Worm (Caenorhabditis elegans) whole organism, L2 larva: ENCODE results near the gene C01G6.4.

Experiments used
- C34F6.9 ChIP-seq: fragments of 150-350 bp; optimal IDR thresholded peaks from 2 replicates; lab custom pipeline; 2014; ENCODE audit warnings: missing biosample characterization, missing genetic modification characterization
- F13H6.1 ChIP-seq: sonication (generic microtip); optimal IDR thresholded peaks from 2 replicates; lab custom pipeline; 2016; ENCODE audit warnings: missing genetic modification characterization, missing compliant biosample characterization
- R02D3.7 ChIP-seq: fragments of 150-350 bp; optimal IDR thresholded peaks from 2 replicates; lab custom pipeline; 2014; ENCODE audit warnings: missing biosample characterization, missing genetic modification characterization
- ZK546.5 ChIP-seq: sonication (generic microtip); optimal IDR thresholded peaks from 2 replicates; lab custom pipeline; 2017; ENCODE audit warnings: missing biosample characterization, missing genetic modification characterization
- alr-1 ChIP-seq: fragments of 150-350 bp; optimal IDR thresholded peaks from 2 replicates; lab custom pipeline; 2014; ENCODE audit warnings: missing biosample characterization, missing genetic modification characterization
- aly-2 ChIP-seq: fragments of 150-350 bp; optimal IDR thresholded peaks from 2 replicates; lab custom pipeline; 2014; ENCODE audit warnings: missing biosample characterization, missing genetic modification characterization
- ama-1 ChIP-seq: fragments of 150-350 bp; optimal IDR thresholded peaks from 2 replicates; lab custom pipeline; 2018; ENCODE audit warnings: inconsistent platforms
- blmp-1 ChIP-seq: sonication (generic microtip); optimal IDR thresholded peaks from 2 replicates; lab custom pipeline; 2017; ENCODE audit warnings: missing genetic modification characterization, mild to moderate bottlenecking, missing compliant biosample characterization, antibody characterized with exemption, moderate library complexity; ENCODE audit not compliant: insufficient read depth
- ceh-82 ChIP-seq: fragments of 150-350 bp; optimal IDR thresholded peaks from 2 replicates; lab custom pipeline; 2014; ENCODE audit warnings: missing biosample characterization, missing genetic modification characterization
- crh-2 ChIP-seq: sonication (generic microtip); optimal IDR thresholded peaks from 2 replicates; lab custom pipeline; 2017; ENCODE audit warnings: missing biosample characterization, missing genetic modification characterization
- dmd-4 ChIP-seq: sonication (generic microtip); optimal IDR thresholded peaks from 2 replicates; lab custom pipeline; 2017; ENCODE audit warnings: missing biosample characterization, missing genetic modification characterization
- egl-27 ChIP-seq: sonication (generic microtip); optimal IDR thresholded peaks from 3 replicates; lab custom pipeline; 2017; ENCODE audit warnings: missing biosample characterization, missing genetic modification reagents, missing genetic modification characterization
- elt-1 ChIP-seq: fragments of 150-350 bp; optimal IDR thresholded peaks from 2 replicates; lab custom pipeline; 2014; ENCODE audit warnings: missing biosample characterization, missing genetic modification characterization
- fos-1 ChIP-seq: fragments of 150-350 bp; optimal IDR thresholded peaks from 2 replicates; lab custom pipeline; 2014; ENCODE audit warnings: missing biosample characterization, missing genetic modification characterization
- gmeb-1 ChIP-seq: fragments of 150-350 bp; optimal IDR thresholded peaks from 2 replicates; lab custom pipeline; 2014; ENCODE audit warnings: missing biosample characterization, missing genetic modification characterization
- lin-11 ChIP-seq: fragments of 150-350 bp; sonication (generic microtip); optimal IDR thresholded peaks from 2 replicates; lab custom pipeline; 2014; ENCODE audit warnings: missing biosample characterization, missing genetic modification characterization, inconsistent platforms, mixed read lengths
- lin-13 ChIP-seq: fragments of 150-350 bp; optimal IDR thresholded peaks from 2 replicates; lab custom pipeline; 2014; ENCODE audit warnings: missing biosample characterization, missing genetic modification reagents, missing genetic modification characterization
- mab-5 ChIP-seq: fragments of 150-350 bp; optimal IDR thresholded peaks from 2 replicates; lab custom pipeline; 2014; ENCODE audit warnings: missing biosample characterization, missing genetic modification characterization
- mbf-1 ChIP-seq: sonication (generic microtip); optimal IDR thresholded peaks from 2 replicates; lab custom pipeline; 2017; ENCODE audit warnings: missing biosample characterization, missing genetic modification characterization
- mdl-1 ChIP-seq, 2 experiments: fragments of 150-350 bp in 1 of 2; sonication (generic microtip) in 1 of 2; optimal IDR thresholded peaks; 2 replicates each; lab custom pipeline; 2017; ENCODE audit warnings: missing biosample characterization in 2 of 2, missing genetic modification characterization in 2 of 2
- nhr-11 ChIP-seq: fragments of 150-350 bp; optimal IDR thresholded peaks from 2 replicates; lab custom pipeline; 2014; ENCODE audit warnings: missing biosample characterization, missing genetic modification characterization
- nhr-12 ChIP-seq: fragments of 150-350 bp; optimal IDR thresholded peaks from 2 replicates; lab custom pipeline; 2014; ENCODE audit warnings: missing biosample characterization, missing genetic modification characterization
- nhr-129 ChIP-seq: fragments of 150-350 bp; optimal IDR thresholded peaks from 2 replicates; lab custom pipeline; 2014; ENCODE audit warnings: missing biosample characterization, missing genetic modification characterization
- nhr-21 ChIP-seq: fragments of 150-350 bp; optimal IDR thresholded peaks from 2 replicates; lab custom pipeline; 2014; ENCODE audit warnings: missing biosample characterization, missing genetic modification characterization
- nhr-23 ChIP-seq: fragments of 150-350 bp; optimal IDR thresholded peaks from 2 replicates; lab custom pipeline; 2014; ENCODE audit warnings: missing biosample characterization, missing genetic modification reagents, missing genetic modification characterization
- nhr-237 ChIP-seq: fragments of 150-350 bp; optimal IDR thresholded peaks from 2 replicates; lab custom pipeline; 2014; ENCODE audit warnings: missing biosample characterization, missing genetic modification characterization
- nhr-25 ChIP-seq: fragments of 150-350 bp; sonication (generic microtip); optimal IDR thresholded peaks from 3 replicates; lab custom pipeline; 2014; ENCODE audit warnings: missing biosample characterization, missing genetic modification characterization
- nhr-6 ChIP-seq: fragments of 150-350 bp; optimal IDR thresholded peaks from 2 replicates; lab custom pipeline; 2014; ENCODE audit warnings: missing biosample characterization, missing genetic modification characterization
- nhr-77 ChIP-seq: fragments of 150-350 bp; optimal IDR thresholded peaks from 2 replicates; lab custom pipeline; 2014; ENCODE audit warnings: missing biosample characterization, missing genetic modification characterization
- peb-1 ChIP-seq: fragments of 150-350 bp; optimal IDR thresholded peaks from 2 replicates; lab custom pipeline; 2014; ENCODE audit warnings: missing biosample characterization, missing genetic modification characterization
- skn-1 ChIP-seq: sonication (generic microtip); optimal IDR thresholded peaks from 2 replicates; lab custom pipeline; 2017; ENCODE audit warnings: missing biosample characterization, missing genetic modification characterization
- sma-9 ChIP-seq, 2 experiments: fragments of 150-350 bp in 1 of 2; sonication (generic microtip) in 1 of 2; optimal IDR thresholded peaks; 2 replicates each; lab custom pipeline; 2014 to 2016; ENCODE audit warnings: missing genetic modification characterization in 2 of 2, mild to moderate bottlenecking in 1 of 2, missing biosample characterization in 1 of 2, missing compliant biosample characterization in 1 of 2, missing genetic modification reagents in 1 of 2, moderate library complexity in 1 of 2
- snpc-4 ChIP-seq: fragments of 150-350 bp; optimal IDR thresholded peaks from 2 replicates; lab custom pipeline; 2014; ENCODE audit warnings: missing biosample characterization, missing genetic modification characterization
- unc-39 ChIP-seq: fragments of 150-350 bp; optimal IDR thresholded peaks from 2 replicates; lab custom pipeline; 2014; ENCODE audit warnings: missing biosample characterization, missing genetic modification characterization
- unc-55 ChIP-seq: fragments of 150-350 bp; sonication (generic microtip); optimal IDR thresholded peaks from 3 replicates; lab custom pipeline; 2014; ENCODE audit warnings: missing biosample characterization, missing genetic modification reagents, missing genetic modification characterization
- unc-62 ChIP-seq: fragments of 150-350 bp; optimal IDR thresholded peaks from 2 replicates; lab custom pipeline; 2014; ENCODE audit warnings: missing biosample characterization, missing genetic modification reagents, missing genetic modification characterization
- zag-1 ChIP-seq: fragments of 150-350 bp; optimal IDR thresholded peaks from 2 replicates; lab custom pipeline; 2014; ENCODE audit warnings: missing biosample characterization, missing genetic modification characterization
- ztf-1 ChIP-seq: fragments of 200-800 bp; sonication (Bioruptor generic); conservative IDR thresholded peaks from 2 replicates; pipeline ENCODE4 v1.3.6; 2022; ENCODE audit warnings: missing genetic modification characterization, missing compliant biosample characterization
- ztf-11 ChIP-seq: sonication (generic microtip); optimal IDR thresholded peaks from 2 replicates; lab custom pipeline; 2017; ENCODE audit warnings: missing biosample characterization, missing genetic modification characterization
- ztf-4 ChIP-seq: fragments of 150-350 bp; optimal IDR thresholded peaks from 2 replicates; lab custom pipeline; 2014; ENCODE audit warnings: missing biosample characterization, missing genetic modification characterization

Gene C01G6.4

DNA sequence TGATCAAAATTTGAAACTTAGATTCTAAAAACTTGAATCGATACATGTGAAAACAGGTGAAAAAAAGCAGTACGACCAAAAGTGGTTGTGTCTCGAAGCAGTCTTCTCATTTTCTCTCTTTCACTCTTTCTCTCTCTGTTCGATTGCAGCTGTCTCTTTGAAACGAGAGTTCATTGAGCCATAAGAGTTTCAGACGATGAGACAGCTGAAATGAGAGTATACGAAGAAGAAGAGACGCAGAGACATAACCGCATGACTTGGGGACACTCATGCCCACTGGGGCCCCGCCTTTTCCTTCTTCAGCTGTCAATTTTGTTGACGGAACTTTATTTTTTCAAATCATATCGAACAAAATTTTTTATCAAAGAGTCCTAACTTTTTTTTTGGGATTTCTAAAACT lies 1.1 kb upstream of the C01G6.4 start (continued):
- TF ChIP-seq zag-1 (tag; lab: Kevin White, UChicago): peak; percentile 76
- TF ChIP-seq nhr-77 (tag; lab: Kevin White, UChicago): no peak
- TF ChIP-seq ztf-4 (tag; lab: Kevin White, UChicago): peak; percentile 73
- no peak for TF ChIP-seq aly-2 (tag; lab: Kevin White, UChicago)
- TF ChIP-seq mab-5: peak; percentile 83
- no peak for TF ChIP-seq ztf-1 (GFP tag; lab: Robert Waterston, UW)
- TF ChIP-seq nhr-237 (tag; lab: Kevin White, UChicago): no peak
- TF ChIP-seq gmeb-1 (tag; lab: Kevin White, UChicago): peak; percentile 73
- TF ChIP-seq egl-27 (tag; lab: Kevin White, UChicago): peak; percentile 79

ce11 chrII:9271285-9271684 lies 1.6 kb downstream of the C01G6.4 start:
- TF ChIP-seq peb-1 (no peak), mbf-1 (tag; lab: Kevin White, UChicago) (no peak), ceh-82 (tag; lab: Kevin White, UChicago) (no peak)

DNA sequence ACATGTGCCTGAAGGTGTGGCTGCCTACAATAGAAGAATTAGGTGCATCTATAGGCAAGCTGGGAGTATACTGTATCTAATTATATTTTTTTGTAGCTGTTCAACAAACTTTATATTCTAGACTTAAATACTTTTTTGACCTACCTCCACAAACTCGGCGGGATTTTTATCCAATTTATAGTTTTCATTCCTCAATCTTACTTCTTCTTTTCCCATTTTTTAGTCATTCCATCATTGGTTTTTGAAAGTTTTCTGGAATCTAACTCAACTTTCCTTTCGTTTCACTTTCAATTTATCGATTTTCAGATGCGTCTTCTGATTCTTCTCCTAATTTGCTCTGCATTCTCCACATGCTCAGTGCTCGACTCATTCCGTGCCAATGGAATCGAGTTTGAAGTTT lies 3.3 kb downstream of the C01G6.4 start, which contains the start of gene C01G6.3:
Gene C01G6.3, plus strand, starts transcription at position 301 of the 400 bp plus-strand sequence.
- no peak for TF ChIP-seq nhr-129 (tag; lab: Kevin White, UChicago)
- no peak for TF ChIP-seq blmp-1 (tag; lab: Kevin White, UChicago)
- no peak for TF ChIP-seq egl-27 (tag; lab: Kevin White, UChicago)
- no peak for TF ChIP-seq F13H6.1 (tag; lab: Kevin White, UChicago)
- TF ChIP-seq C34F6.9: no peak
- no peak for TF ChIP-seq unc-55 (GFP tag; lab: Kevin White, UChicago)
- no peak for TF ChIP-seq ama-1
- TF ChIP-seq nhr-12 (tag; lab: Kevin White, UChicago): no peak
- no peak for TF ChIP-seq R02D3.7 (tag; lab: Kevin White, UChicago)
- no peak for TF ChIP-seq lin-13 (GFP tag; lab: Kevin White, UChicago)
- no peak for TF ChIP-seq skn-1 (tag; lab: Kevin White, UChicago)
- TF ChIP-seq ZK546.5: no peak

- no peak for TF ChIP-seq nhr-23 (tag; lab: Kevin White, UChicago)
- no peak for TF ChIP-seq sma-9 (GFP tag; optimal IDR thresholded peaks at IDR 0.05; lab: Kevin White, UChicago)
- TF ChIP-seq sma-9 (tag; optimal IDR thresholded peaks at IDR 0.05; lab: Kevin White, UChicago): no peak
- TF ChIP-seq elt-1 (tag; lab: Kevin White, UChicago): no peak
- TF ChIP-seq alr-1 (tag; lab: Kevin White, UChicago): no peak
- no peak for TF ChIP-seq skn-1 (tag; lab: Kevin White, UChicago)
- TF ChIP-seq nhr-237 (tag; lab: Kevin White, UChicago): no peak
- TF ChIP-seq ztf-11 (tag; lab: Kevin White, UChicago): no peak
- TF ChIP-seq nhr-21 (tag; lab: Kevin White, UChicago): no peak
- no peak for TF ChIP-seq mbf-1 (tag; lab: Kevin White, UChicago)
- TF ChIP-seq snpc-4 (tag; lab: Kevin White, UChicago): no peak
- TF ChIP-seq nhr-11 (tag; lab: Kevin White, UChicago): no peak
- TF ChIP-seq egl-27 (tag; lab: Kevin White, UChicago): no peak
- TF ChIP-seq zag-1 (tag; lab: Kevin White, UChicago): no peak
- no peak for TF ChIP-seq lin-13 (GFP tag; lab: Kevin White, UChicago)
- TF ChIP-seq crh-2 (tag; lab: Kevin White, UChicago): no peak
- TF ChIP-seq F13H6.1 (tag; lab: Kevin White, UChicago): no peak
- TF ChIP-seq fos-1 (tag; lab: Kevin White, UChicago): no peak
- no peak for TF ChIP-seq nhr-129 (tag; lab: Kevin White, UChicago)
Observed at ce11 chrII:9268983-9269382, 3.9 kb downstream of the C01G6.4 start.

DNA sequence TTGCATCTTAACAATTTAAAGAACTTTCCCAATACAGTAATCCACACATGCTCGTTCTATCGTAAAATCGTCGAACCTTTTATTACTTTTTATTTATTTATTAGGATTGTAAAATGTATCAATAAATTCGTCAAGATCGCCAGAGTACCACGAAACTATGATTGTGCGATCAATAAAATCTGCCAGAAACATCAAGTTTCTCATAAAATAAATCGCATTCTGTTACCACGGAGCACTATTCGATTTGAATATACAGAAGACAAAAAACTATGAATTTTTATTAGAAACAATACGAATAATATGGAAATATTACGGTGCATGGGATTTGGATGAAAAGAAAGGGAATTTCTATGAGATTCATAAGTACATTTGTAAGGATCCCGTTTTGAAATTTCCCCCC lies 6.1 kb downstream of the C01G6.4 start, which contains the start of gene C01G6.2:
Gene C01G6.2, plus strand, starts transcription at position 301 of the 400 bp plus-strand sequence.
- no peak for TF ChIP-seq lin-11 (tag; lab: Kevin White, UChicago)
- TF ChIP-seq ztf-1 (GFP tag; lab: Robert Waterston, UW): no peak
- no peak for TF ChIP-seq dmd-4 (tag; lab: Kevin White, UChicago)
- no peak for TF ChIP-seq mdl-1 (tag; optimal IDR thresholded peaks at IDR 0.05; lab: Kevin White, UChicago)
- no peak for TF ChIP-seq zag-1 (tag; lab: Kevin White, UChicago)
- TF ChIP-seq ceh-82 (tag; lab: Kevin White, UChicago): no peak
- TF ChIP-seq nhr-6: no peak
- TF ChIP-seq nhr-25 (tag; lab: Kevin White, UChicago): no peak
- TF ChIP-seq unc-39 (tag; lab: Kevin White, UChicago): no peak
- no peak for TF ChIP-seq elt-1 (tag; lab: Kevin White, UChicago)
- TF ChIP-seq ztf-4 (tag; lab: Kevin White, UChicago): no peak
- TF ChIP-seq egl-27 (tag; lab: Kevin White, UChicago): no peak
- no peak for TF ChIP-seq nhr-129 (tag; lab: Kevin White, UChicago)
- no peak for TF ChIP-seq ztf-11 (tag; lab: Kevin White, UChicago)
- no peak for TF ChIP-seq unc-55 (GFP tag; lab: Kevin White, UChicago)
- no peak for TF ChIP-seq unc-62 (GFP tag; lab: Kevin White, UChicago)
- no peak for TF ChIP-seq aly-2 (tag; lab: Kevin White, UChicago)
